Worm (Caenorhabditis elegans): ENCODE results near the gene nas-31.

ce11 chrV:10876512-10876911 is 45.1 kb downstream of the nas-31 start:
- TF ChIP-seq tbx-11 (GFP tag; IDR thresholded peaks at IDR 0.05) (no peak), hmbx-1 (tag; optimal IDR thresholded peaks at IDR 0.05) (no peak), ama-1 (optimal IDR thresholded peaks at IDR 0.05) (no peak)
